Worm (Caenorhabditis elegans) whole organism, L3 larva: Measurements from ENCODE around the gene F27B3.8.

ENCODE experiments used
- ZK546.5 ChIP-seq: sonication (generic microtip); optimal IDR thresholded peaks from 2 replicates; lab custom pipeline; 2017; ENCODE audit warnings: missing biosample characterization, missing genetic modification characterization
- ama-1 ChIP-seq: fragments of 150-350 bp; optimal IDR thresholded peaks from 2 replicates; lab custom pipeline; 2018
- nhr-11 ChIP-seq: fragments of 150-350 bp; optimal IDR thresholded peaks from 2 replicates; lab custom pipeline; 2014; ENCODE audit warnings: missing biosample characterization, missing genetic modification characterization
- nhr-28 ChIP-seq: fragments of 150-350 bp; optimal IDR thresholded peaks from 2 replicates; lab custom pipeline; 2014; ENCODE audit warnings: missing biosample characterization, missing genetic modification characterization
- pqm-1 ChIP-seq: fragments of 150-350 bp; optimal IDR thresholded peaks from 2 replicates; lab custom pipeline; 2017; ENCODE audit warnings: missing biosample characterization, missing genetic modification characterization, inconsistent platforms
- tbx-2 ChIP-seq: sonication (generic microtip); optimal IDR thresholded peaks from 2 replicates; lab custom pipeline; 2016; ENCODE audit warnings: mild to moderate bottlenecking, missing genetic modification characterization, missing compliant biosample characterization

ce11 chrIII:6615064-6615463 is 35.6 kb downstream of the F27B3.8 start, which contains the start of gene cmtr-2:
- no peak for TF ChIP-seq ZK546.5 (tag; lab: Kevin White, UChicago)
- no peak for TF ChIP-seq pqm-1 (tag; lab: Kevin White, UChicago)
- no peak for TF ChIP-seq nhr-28 (tag; lab: Kevin White, UChicago)
- no peak for TF ChIP-seq tbx-2 (tag; lab: Kevin White, UChicago)
- TF ChIP-seq ama-1 (lab: Kevin White, UChicago), result no peak
- TF ChIP-seq nhr-11 (tag; lab: Kevin White, UChicago), result no peak
